Fruit fly (Drosophila melanogaster) S2 (cell line): ENCODE results near the gene RpS30.

Source experiments
- CG8478 ChIP-seq: fragments of >200 bp; optimal IDR thresholded peaks from 2 replicates; lab custom pipeline; 2018
- CTCF ChIP-seq, 2 experiments: fragments of >200 bp; optimal IDR thresholded peaks; 2 replicates each; lab custom pipeline; 2018

DNA sequence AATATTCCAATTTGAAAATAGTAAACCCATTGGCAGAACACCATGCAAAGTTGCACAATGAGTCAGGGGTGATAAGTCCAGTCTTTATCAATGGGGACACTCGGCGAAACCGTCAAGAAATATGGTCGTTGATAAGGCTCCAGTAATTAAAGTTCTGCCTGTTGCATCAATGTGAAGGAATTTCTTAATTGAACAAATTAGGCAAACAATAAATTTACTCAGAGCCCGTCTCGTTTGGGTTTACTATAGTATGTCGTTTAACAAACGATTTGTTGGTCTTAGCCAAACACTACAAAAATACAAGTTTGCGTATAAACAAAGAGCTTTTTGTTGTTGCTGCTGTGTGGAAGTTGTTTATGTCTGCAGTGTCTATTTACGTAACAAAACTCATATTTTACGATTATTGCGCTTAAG lies 15.5 kb upstream of the RpS30 start:
- TF ChIP-seq CG8478 (lab: Kevin White, UChicago) (no peak), CTCF (optimal IDR thresholded peaks at IDR 0.05; lab: Kevin White, UChicago) (no peak)
